Worm (Caenorhabditis elegans) whole organism, L1 larva: Measurements from ENCODE around the gene Y67H2A.2.

ENCODE experiments used
- hpl-2 ChIP-seq: fragments of 150-350 bp; optimal IDR thresholded peaks from 2 replicates; lab custom pipeline; 2014; ENCODE audit warnings: missing biosample characterization, missing genetic modification reagents, missing genetic modification characterization
- lin-39 ChIP-seq: fragments of 150-350 bp; optimal IDR thresholded peaks from 2 replicates; lab custom pipeline; 2014; ENCODE audit warnings: missing biosample characterization, missing genetic modification reagents, missing genetic modification characterization
- nhr-11 ChIP-seq: fragments of 150-350 bp; optimal IDR thresholded peaks from 2 replicates; lab custom pipeline; 2014; ENCODE audit warnings: missing biosample characterization, missing genetic modification characterization

DNA sequence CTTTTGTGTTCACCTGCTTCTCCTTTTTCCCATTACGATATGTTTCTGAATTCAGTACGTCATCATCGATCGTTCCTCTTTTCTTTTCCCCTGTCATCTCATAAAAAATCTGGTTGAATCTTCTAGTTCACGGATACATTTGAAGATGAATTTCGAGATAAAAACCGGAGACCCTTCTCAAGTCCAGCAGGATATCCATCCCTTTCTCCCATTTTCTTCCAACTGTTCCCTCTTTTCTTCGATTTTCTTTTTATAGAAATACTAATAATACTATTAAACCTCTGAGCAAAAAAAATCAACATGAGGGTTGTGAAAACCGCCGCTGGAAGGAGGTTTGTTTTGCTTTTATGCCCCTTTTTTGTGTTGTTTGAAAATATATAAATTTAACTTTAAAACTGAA, 41.7 kb downstream of the Y67H2A.2 start, which contains the start of gene bus-12:
- no peak for TF ChIP-seq hpl-2
- TF ChIP-seq nhr-11 (tag; lab: Kevin White, UChicago) = no peak
- TF ChIP-seq lin-39 (tag; lab: Kevin White, UChicago) = no peak
